Fruit fly (Drosophila melanogaster): ENCODE measurements around the gene Hmgcl.

Hmgcl gene

DNA sequence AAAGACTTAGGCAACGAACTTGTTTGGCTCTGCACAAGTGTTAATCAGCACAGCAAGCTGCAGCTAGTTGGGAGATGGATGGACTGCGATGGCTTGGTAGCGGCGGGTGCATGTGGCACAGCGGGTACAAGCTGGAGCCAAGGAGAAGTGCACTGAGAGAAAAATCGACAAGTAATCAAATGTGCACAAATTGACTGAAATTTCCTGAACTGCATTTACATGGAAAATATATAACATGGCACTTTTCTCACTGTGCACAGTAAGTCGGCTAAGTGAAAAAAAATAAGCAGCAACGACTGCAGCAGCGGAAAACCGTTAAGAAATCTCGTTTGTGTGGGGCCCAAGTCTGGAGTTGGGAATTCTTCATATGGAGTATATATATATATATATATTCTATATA is 30.9 kb downstream of the Hmgcl start (continued):
- TF ChIP-seq sisA (GFP tag; IDR thresholded peaks at IDR 0.05) (peak; percentile 47), CG10979 (tag; optimal IDR thresholded peaks at IDR 0.05) (peak; percentile 5), Dek (tag; optimal IDR thresholded peaks at IDR 0.05) (no peak), pros (GFP tag; optimal IDR thresholded peaks at IDR 0.05) (no peak), ttk (GFP tag; IDR thresholded peaks at IDR 0.05) (peak; percentile 32; the same call in 1 of the 2 replicates), Poxn (GFP tag; IDR thresholded peaks at IDR 0.05) (no peak), CG10543 (GFP tag; optimal IDR thresholded peaks at IDR 0.05) (no peak), Sox102F (GFP tag; optimal IDR thresholded peaks at IDR 0.05) (peak; percentile 29), cas (GFP tag; IDR thresholded peaks at IDR 0.05) (no peak), CG3407 (GFP tag; optimal IDR thresholded peaks at IDR 0.05) (no peak), bsh (GFP tag; optimal IDR thresholded peaks at IDR 0.05) (peak in 1 of 2 experiments; percentile 56), HLH4C (GFP tag; IDR thresholded peaks at IDR 0.05; ENCODE audit: partially characterized antibody) (no peak), chm (GFP tag; IDR thresholded peaks at IDR 0.05) (0 out of 2 replicates have a peak, but pooled peaks have one; percentile 31), CG11247 (GFP tag; IDR thresholded peaks at IDR 0.05) (0 out of 2 replicates have a peak, but pooled peaks have one; percentile 56), CG10431 (GFP tag; optimal IDR thresholded peaks at IDR 0.05) (no peak), fu2 (GFP tag; optimal IDR thresholded peaks at IDR 0.05) (no peak), CG6654 (GFP tag; optimal IDR thresholded peaks at IDR 0.05) (no peak), H15 (GFP tag; IDR thresholded peaks at IDR 0.05) (no peak), Xbp1 (GFP tag; optimal IDR thresholded peaks at IDR 0.05) (peak; percentile 27), insv (GFP tag; optimal IDR thresholded peaks at IDR 0.05) (no peak), hkb (optimal IDR thresholded peaks at IDR 0.05) (no peak), hkb (GFP tag; IDR thresholded peaks at IDR 0.05) (0 out of 2 replicates have a peak, but pooled peaks have one; percentile 16), sens (GFP tag) (peak; percentile 88), Eip74EF (GFP tag; optimal IDR thresholded peaks at IDR 0.05) (no peak), nom (GFP tag; optimal IDR thresholded peaks at IDR 0.05) (peak; percentile 63), CG11093 (GFP tag; IDR thresholded peaks at IDR 0.05) (no peak), CG33557 (GFP tag; optimal IDR thresholded peaks at IDR 0.05) (no peak), sima (GFP tag; optimal IDR thresholded peaks at IDR 0.05) (no peak), Xrp1 (GFP tag; IDR thresholded peaks at IDR 0.05) (peak; percentile 32; the same call in 1 of the 2 replicates), MESR4 (GFP tag; optimal IDR thresholded peaks at IDR 0.05) (no peak), row (GFP tag; IDR thresholded peaks at IDR 0.05) (peak; percentile 25; the same call in 1 of the 3 replicates), sens-2 (GFP tag; IDR thresholded peaks at IDR 0.05) (0 out of 2 replicates have a peak, but pooled peaks have one; percentile 13), Ptx1 (GFP tag; IDR thresholded peaks at IDR 0.05) (peak; percentile 34; the same call in 1 of the 2 replicates), Mes4 (GFP tag; optimal IDR thresholded peaks at IDR 0.05) (no peak)

DNA sequence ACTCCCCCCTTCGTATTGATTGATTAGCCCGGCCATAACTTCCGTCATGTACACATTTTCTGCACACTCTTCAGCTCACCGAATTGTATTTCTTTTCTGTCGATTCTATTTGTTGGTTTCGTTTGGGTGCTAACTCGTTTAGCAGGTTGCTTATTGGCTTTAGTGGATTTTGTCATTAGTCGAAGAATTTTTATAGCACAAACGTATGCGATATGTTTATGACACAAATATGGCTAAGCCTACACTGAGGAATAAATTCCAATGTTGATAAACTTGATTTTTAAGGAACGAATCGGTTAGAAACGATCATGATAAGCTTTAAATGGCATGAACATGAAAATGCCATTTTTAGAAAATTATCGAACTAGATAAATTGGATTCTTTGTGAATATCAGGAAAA is 38.6 kb downstream of the Hmgcl start:
- no peak for TF ChIP-seq Ets65A (GFP tag)
- no peak for TF ChIP-seq sr (GFP tag; IDR thresholded peaks at IDR 0.05)
- TF ChIP-seq shn (GFP tag; optimal IDR thresholded peaks at IDR 0.05) = no peak
- peak; percentile 94 for TF ChIP-seq sd (tag; optimal IDR thresholded peaks at IDR 0.05)
- no peak for TF ChIP-seq tgo (GFP tag; IDR thresholded peaks at IDR 0.05)
- TF ChIP-seq kay (GFP tag; optimal IDR thresholded peaks at IDR 0.05) = no peak
- TF ChIP-seq chinmo (GFP tag; IDR thresholded peaks at IDR 0.05; ENCODE audit: partially characterized antibody) = 0 out of 4 replicates have a peak, but pooled peaks have one; percentile 50
- TF ChIP-seq abd-A (tag; optimal IDR thresholded peaks at IDR 0.05) = peak; percentile 15
